Worm (Caenorhabditis elegans): Measurements from ENCODE around the gene eelo-1.

DNA sequence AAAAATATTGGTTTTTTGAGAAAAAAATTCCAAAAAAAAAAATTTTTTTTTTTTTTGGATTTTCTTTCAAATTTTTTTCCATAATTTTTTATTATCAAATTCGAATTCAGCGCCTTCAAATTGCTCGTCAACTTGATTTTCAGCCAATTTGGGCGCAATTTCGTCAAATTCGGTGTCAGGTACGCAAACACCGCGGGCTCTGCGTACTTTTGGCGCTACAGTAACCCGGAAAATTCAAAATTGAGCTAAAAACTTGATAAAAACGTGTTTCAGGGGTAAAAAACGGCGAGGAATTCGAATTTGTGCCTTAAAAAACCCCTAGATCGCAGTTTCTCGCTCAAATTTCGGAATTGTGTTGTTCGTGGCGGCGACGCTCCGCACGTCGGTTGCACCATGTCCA lies 38.4 kb downstream of the eelo-1 start:
- TF ChIP-seq sox-4 (tag; optimal IDR thresholded peaks at IDR 0.05) (no peak), npax-4 (tag; optimal IDR thresholded peaks at IDR 0.05) (no peak)

Data from whole organism, late embryonic.